Fruit fly (Drosophila melanogaster) whole organism, embryonic: ENCODE data around the gene peng.

Experiments used
- Blimp-1 ChIP-seq: fragments of 200-800 bp; sonication (Bioruptor generic); optimal IDR thresholded peaks from 3 replicates; lab custom pipeline; 2018; ENCODE audit warnings: missing biosample characterization, missing genetic modification characterization, mild to moderate bottlenecking, moderate library complexity, missing genetic modification reagents
- C15 ChIP-seq: fragments of 200-800 bp; sonication (Bioruptor generic); IDR thresholded peaks from 3 replicates; pipeline ENCODE4 v1.3.6; 2022; ENCODE audit warnings: missing biosample characterization, missing genetic modification characterization
- CG10274 ChIP-seq: fragments of 200-800 bp; sonication (Bioruptor generic); optimal IDR thresholded peaks from 3 replicates; lab custom pipeline; 2017; ENCODE audit warnings: missing biosample characterization, mild to moderate bottlenecking, missing genetic modification characterization
- CG12104 ChIP-seq: fragments of 200-800 bp; sonication (Bioruptor generic); optimal IDR thresholded peaks from 3 replicates; lab custom pipeline; 2016; ENCODE audit warnings: missing biosample characterization, missing genetic modification characterization
- CG12236 ChIP-seq: fragments of 200-800 bp; sonication (Bioruptor generic); optimal IDR thresholded peaks from 2 replicates; lab custom pipeline; 2016; ENCODE audit warnings: missing biosample characterization, missing genetic modification characterization
- CG13296 ChIP-seq: fragments of 200-800 bp; sonication (Bioruptor generic); optimal IDR thresholded peaks from 3 replicates; lab custom pipeline; 2018; ENCODE audit warnings: missing biosample characterization, mild to moderate bottlenecking, missing genetic modification characterization
- CG13624 ChIP-seq: fragments of 200-800 bp; sonication (Bioruptor generic); optimal IDR thresholded peaks from 2 replicates; lab custom pipeline; 2016; ENCODE audit warnings: missing biosample characterization, missing genetic modification characterization
- CG15073 ChIP-seq: fragments of 200-800 bp; sonication (Bioruptor generic); optimal IDR thresholded peaks from 2 replicates; lab custom pipeline; 2016; ENCODE audit warnings: missing biosample characterization, missing genetic modification characterization
- CG17359 ChIP-seq: fragments of 200-800 bp; sonication (Bioruptor generic); optimal IDR thresholded peaks from 3 replicates; lab custom pipeline; 2018; ENCODE audit warnings: missing biosample characterization, mild to moderate bottlenecking, missing genetic modification characterization, moderate library complexity
- CG18764 ChIP-seq: fragments of 200-800 bp; sonication (Bioruptor generic); optimal IDR thresholded peaks from 3 replicates; lab custom pipeline; 2016; ENCODE audit warnings: missing biosample characterization, missing genetic modification characterization
- CG2199 ChIP-seq: fragments of 200-800 bp; sonication (Bioruptor generic); IDR thresholded peaks from 3 replicates; pipeline ENCODE4 v1.3.6; 2022; ENCODE audit warnings: missing biosample characterization, missing genetic modification characterization
- CG2202 ChIP-seq: fragments of 200-800 bp; sonication (Bioruptor generic); optimal IDR thresholded peaks from 2 replicates; lab custom pipeline; 2018; ENCODE audit warnings: missing biosample characterization, mild to moderate bottlenecking, missing genetic modification characterization
- CG3065 ChIP-seq: fragments of 200-800 bp; sonication (Bioruptor generic); optimal IDR thresholded peaks from 2 replicates; lab custom pipeline; 2016; ENCODE audit warnings: missing biosample characterization, missing genetic modification characterization
- CG33557 ChIP-seq: fragments of 200-800 bp; sonication (Bioruptor generic); optimal IDR thresholded peaks from 2 replicates; lab custom pipeline; 2019; ENCODE audit warnings: missing biosample characterization, mild to moderate bottlenecking, missing genetic modification characterization, moderate library complexity
- CG3838 ChIP-seq: fragments of 200-800 bp; sonication (Bioruptor generic); optimal IDR thresholded peaks from 3 replicates; lab custom pipeline; 2016; ENCODE audit warnings: missing biosample characterization, missing genetic modification characterization
- CG43689 ChIP-seq: fragments of 200-800 bp; sonication (Bioruptor generic); IDR thresholded peaks from 2 replicates; pipeline ENCODE4 v1.3.6; 2022; ENCODE audit warnings: missing biosample characterization, missing genetic modification characterization
- CG4404 ChIP-seq: fragments of 200-800 bp; sonication (Bioruptor generic); IDR thresholded peaks from 2 replicates; pipeline ENCODE4 v1.3.6; 2022; ENCODE audit warnings: missing biosample characterization, missing genetic modification characterization
- CG7963 ChIP-seq: fragments of 200-800 bp; sonication (Bioruptor generic); IDR thresholded peaks from 3 replicates; pipeline ENCODE4 v1.3.6; 2022; ENCODE audit warnings: missing biosample characterization, missing genetic modification characterization; ENCODE audit not compliant: partially characterized antibody
- CoRest ChIP-seq: fragments of 200-800 bp; sonication (Bioruptor generic); optimal IDR thresholded peaks from 3 replicates; lab custom pipeline; 2018; ENCODE audit warnings: missing biosample characterization, mild to moderate bottlenecking, missing genetic modification characterization, moderate library complexity
- Fer2 ChIP-seq: fragments of 200-800 bp; sonication (Bioruptor generic); optimal IDR thresholded peaks from 2 replicates; lab custom pipeline; 2018; ENCODE audit warnings: missing biosample characterization, mild to moderate bottlenecking, missing genetic modification characterization, moderate library complexity
- GATAe ChIP-seq: fragments of 200-800 bp; sonication (Bioruptor generic); conservative IDR thresholded peaks from 2 replicates; pipeline ENCODE4 v1.3.6; 2022; ENCODE audit warnings: missing biosample characterization, missing genetic modification characterization
- HHEX ChIP-seq: fragments of 200-800 bp; sonication (Bioruptor generic); optimal IDR thresholded peaks from 3 replicates; lab custom pipeline; 2017; ENCODE audit warnings: missing biosample characterization, mild to moderate bottlenecking, missing genetic modification characterization, missing genetic modification reagents
- HmgZ ChIP-seq: fragments of 200-800 bp; sonication (Bioruptor generic); optimal IDR thresholded peaks from 2 replicates; lab custom pipeline; 2018; ENCODE audit warnings: missing biosample characterization, mild to moderate bottlenecking, missing genetic modification characterization
- Hr39 ChIP-seq: fragments of >200 bp; optimal IDR thresholded peaks from 2 replicates; lab custom pipeline; 2017
- MESR4 ChIP-seq: fragments of 200-800 bp; sonication (Bioruptor generic); optimal IDR thresholded peaks from 2 replicates; lab custom pipeline; 2018; ENCODE audit warnings: missing biosample characterization, mild to moderate bottlenecking, missing genetic modification characterization, moderate library complexity
- Oaz ChIP-seq: fragments of 200-800 bp; sonication (Bioruptor generic); IDR thresholded peaks from 2 replicates; pipeline ENCODE4 v1.3.6; 2022; ENCODE audit warnings: missing biosample characterization, missing genetic modification characterization
- Opbp ChIP-seq: fragments of 200-800 bp; sonication (Bioruptor generic); IDR thresholded peaks from 3 replicates; pipeline ENCODE4 v1.3.6; 2022; ENCODE audit warnings: missing biosample characterization, missing genetic modification characterization; ENCODE audit not compliant: partially characterized antibody
- Poxn ChIP-seq: fragments of 200-800 bp; sonication (Bioruptor generic); IDR thresholded peaks from 2 replicates; pipeline ENCODE4 v1.3.6; 2022; ENCODE audit warnings: missing biosample characterization, missing genetic modification characterization
- Side ChIP-seq: fragments of 200-800 bp; sonication (Bioruptor generic); optimal IDR thresholded peaks from 2 replicates; lab custom pipeline; 2016; ENCODE audit warnings: missing biosample characterization, missing genetic modification characterization
- Sry-β ChIP-seq: fragments of 200-800 bp; sonication (Bioruptor generic); optimal IDR thresholded peaks from 2 replicates; lab custom pipeline; 2018; ENCODE audit warnings: missing biosample characterization, mild to moderate bottlenecking, missing genetic modification characterization, moderate library complexity
- Trl ChIP-seq, 3 experiments: fragments of >200 bp in 2 of 3; fragments of 200-800 bp in 1 of 3; sonication (Bioruptor generic) in 1 of 3; optimal IDR thresholded peaks; 2 replicates in 1 of 3; 3 replicates in 2 of 3; lab custom pipeline; 2016 to 2017; ENCODE audit warnings: missing biosample characterization in 1 of 3, missing genetic modification characterization in 1 of 3
- chinmo ChIP-seq: fragments of 200-800 bp; sonication (Bioruptor generic); IDR thresholded peaks from 4 replicates; pipeline ENCODE4 v1.3.6; 2022; ENCODE audit warnings: missing biosample characterization, missing genetic modification characterization; ENCODE audit not compliant: partially characterized antibody
- ci ChIP-seq: fragments of 200-800 bp; sonication (Bioruptor generic); IDR thresholded peaks from 3 replicates; pipeline ENCODE4 v1.3.6; 2022; ENCODE audit warnings: missing biosample characterization, missing genetic modification characterization
- cwo ChIP-seq: fragments of 200-800 bp; sonication (Bioruptor generic); optimal IDR thresholded peaks from 3 replicates; lab custom pipeline; 2017; ENCODE audit warnings: missing biosample characterization, missing genetic modification characterization, mild to moderate bottlenecking, moderate library complexity, missing genetic modification reagents
- dm ChIP-seq: fragments of 200-800 bp; sonication (Bioruptor generic); optimal IDR thresholded peaks from 3 replicates; lab custom pipeline; 2016; ENCODE audit warnings: missing biosample characterization, missing genetic modification characterization
- en ChIP-seq: fragments of 200-800 bp; sonication (Bioruptor generic); optimal IDR thresholded peaks from 2 replicates; lab custom pipeline; 2016; ENCODE audit warnings: missing biosample characterization, missing genetic modification characterization
- exex ChIP-seq: fragments of 200-800 bp; sonication (Bioruptor generic); optimal IDR thresholded peaks from 4 replicates; lab custom pipeline; 2018; ENCODE audit warnings: missing biosample characterization, mild to moderate bottlenecking, missing genetic modification characterization, moderate library complexity
- kni ChIP-seq: fragments of 200-800 bp; sonication (Bioruptor generic); optimal IDR thresholded peaks from 3 replicates; lab custom pipeline; 2017; ENCODE audit warnings: mild to moderate bottlenecking, missing biosample characterization, missing genetic modification reagents, missing genetic modification characterization
- knrl ChIP-seq: fragments of 200-800 bp; sonication (Bioruptor generic); IDR thresholded peaks from 3 replicates; pipeline ENCODE4 v1.3.6; 2022; ENCODE audit warnings: missing biosample characterization, missing genetic modification characterization; ENCODE audit not compliant: partially characterized antibody
- nmo ChIP-seq: fragments of 200-800 bp; sonication (Bioruptor generic); optimal IDR thresholded peaks from 2 replicates; lab custom pipeline; 2018; ENCODE audit warnings: missing biosample characterization, mild to moderate bottlenecking, missing genetic modification characterization, moderate library complexity
- onecut ChIP-seq: fragments of 200-800 bp; sonication (Bioruptor generic); IDR thresholded peaks from 2 replicates; pipeline ENCODE4 v1.3.6; 2022; ENCODE audit warnings: missing biosample characterization, missing genetic modification characterization
- otp ChIP-seq: fragments of 200-800 bp; sonication (Bioruptor generic); IDR thresholded peaks from 3 replicates; pipeline ENCODE4, ENCODE4 v1.3.6; 2022; ENCODE audit warnings: missing biosample characterization, missing genetic modification characterization
- phol ChIP-seq: fragments of 200-800 bp; sonication (Bioruptor generic); optimal IDR thresholded peaks from 3 replicates; lab custom pipeline; 2018; ENCODE audit warnings: missing biosample characterization, mild to moderate bottlenecking, missing genetic modification characterization, moderate library complexity
- sc ChIP-seq, 3 experiments: fragments of >200 bp in 2 of 3; fragments of 200-800 bp in 1 of 3; sonication (Bioruptor generic) in 1 of 3; optimal IDR thresholded peaks; 2 replicates in 2 of 3; 3 replicates in 1 of 3; lab custom pipeline; 2017; ENCODE audit warnings: mild to moderate bottlenecking in 1 of 3, missing biosample characterization in 1 of 3, missing genetic modification characterization in 1 of 3, missing genetic modification reagents in 1 of 3
- sr ChIP-seq: fragments of 200-800 bp; sonication (Bioruptor generic); IDR thresholded peaks from 3 replicates; pipeline ENCODE4 v1.3.6; 2022; ENCODE audit warnings: missing biosample characterization, missing genetic modification characterization
- sug ChIP-seq: fragments of 200-800 bp; optimal IDR thresholded peaks from 2 replicates; lab custom pipeline; 2019; ENCODE audit warnings: missing biosample characterization, mild to moderate bottlenecking, missing genetic modification characterization, moderate library complexity
- tgo ChIP-seq: fragments of 200-800 bp; sonication (Bioruptor generic); IDR thresholded peaks from 3 replicates; pipeline ENCODE4 v1.3.6; 2022; ENCODE audit warnings: missing biosample characterization, missing genetic modification characterization
- trem ChIP-seq: fragments of 200-800 bp; optimal IDR thresholded peaks from 3 replicates; lab custom pipeline; 2019; ENCODE audit warnings: missing biosample characterization, mild to moderate bottlenecking, missing genetic modification characterization, moderate library complexity
- vvl ChIP-seq: fragments of 200-800 bp; sonication (Bioruptor generic); IDR thresholded peaks from 2 replicates; pipeline ENCODE4 v1.3.6; 2022; ENCODE audit warnings: missing biosample characterization, missing genetic modification characterization
- wdn ChIP-seq: fragments of 200-800 bp; sonication (Bioruptor generic); IDR thresholded peaks from 2 replicates; pipeline ENCODE4 v1.3.6; 2022; ENCODE audit warnings: missing biosample characterization, missing genetic modification characterization

The peng gene

DNA sequence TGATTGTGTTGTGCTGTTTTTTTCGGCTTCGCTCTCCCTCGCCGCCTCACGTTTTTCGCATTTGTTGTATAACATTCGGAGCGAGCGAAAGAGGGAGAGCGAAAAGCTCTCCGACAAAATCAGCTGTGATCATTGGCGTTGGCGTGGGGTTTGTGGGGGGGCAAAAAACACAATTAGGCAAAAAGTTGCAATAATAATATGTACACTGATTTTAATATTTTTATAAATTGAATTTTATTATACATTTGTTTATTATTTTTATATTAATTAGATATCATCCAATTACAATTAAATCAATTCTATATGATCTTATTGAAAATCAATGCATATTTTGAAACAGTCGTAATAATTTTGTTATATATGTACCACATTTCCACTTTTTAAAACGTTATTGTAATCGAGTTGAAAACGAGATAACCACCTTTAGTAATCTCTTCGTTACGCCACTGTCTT lies 26.0 kb upstream of the peng start (continued):
- TF ChIP-seq CG12236, result no peak
- TF ChIP-seq trem (tag; lab: Kevin White, UChicago), result no peak
- peak; percentile 30 for TF ChIP-seq sug
- TF ChIP-seq GATAe (GFP tag; lab: Robert Waterston, UW), result no peak
- no peak for TF ChIP-seq Side (GFP tag; lab: Kevin White, UChicago)
- peak; percentile 41 for TF ChIP-seq CG17359 (tag; lab: Kevin White, UChicago)
- peak; percentile 46; the same call in 1 of the 2 replicates for TF ChIP-seq vvl (GFP tag; lab: Robert Waterston, UW)
- peak; percentile 35; the same call in 1 of the 3 replicates for TF ChIP-seq tgo (GFP tag; lab: Robert Waterston, UW)
- no peak for TF ChIP-seq sc (optimal IDR thresholded peaks at IDR 0.05; lab: Kevin White, UChicago)
- TF ChIP-seq sc (GFP tag; optimal IDR thresholded peaks at IDR 0.05; lab: Kevin White, UChicago), result no peak
- no peak for TF ChIP-seq sr (GFP tag; lab: Robert Waterston, UW)
- TF ChIP-seq CG12104 (GFP tag; lab: Kevin White, UChicago), result no peak
- TF ChIP-seq dm (GFP tag; lab: Kevin White, UChicago), result no peak
- TF ChIP-seq CG7963, result no peak
- TF ChIP-seq CG2199 (GFP tag; lab: Robert Waterston, UW), result no peak
- TF ChIP-seq Blimp-1, result peak; percentile 36
- TF ChIP-seq CG10274 (GFP tag; lab: Kevin White, UChicago), result no peak
- TF ChIP-seq HHEX (GFP tag; lab: Kevin White, UChicago), result peak; percentile 52
- TF ChIP-seq Fer2, result no peak
- no peak; the same call in 1 of the 2 replicates for TF ChIP-seq onecut (GFP tag; lab: Robert Waterston, UW)
- no peak for TF ChIP-seq wdn (GFP tag; lab: Robert Waterston, UW)
- peak; percentile 39 for TF ChIP-seq CoRest (tag; lab: Kevin White, UChicago)
- peak; percentile 46 for TF ChIP-seq phol (tag; lab: Kevin White, UChicago)
- TF ChIP-seq CG18764 (GFP tag; lab: Kevin White, UChicago), result no peak
- TF ChIP-seq chinmo (GFP tag; lab: Robert Waterston, UW), result no peak
- TF ChIP-seq Sry-β (GFP tag; lab: Kevin White, UChicago), result no peak
- no peak for TF ChIP-seq exex (tag; lab: Kevin White, UChicago)
- TF ChIP-seq otp (GFP tag; lab: Robert Waterston, UW), result no peak
- no peak for TF ChIP-seq ci (GFP tag; lab: Robert Waterston, UW)
- TF ChIP-seq CG3065 (GFP tag; lab: Kevin White, UChicago), result no peak
- no peak for TF ChIP-seq CG15073 (GFP tag; lab: Kevin White, UChicago)
- no peak for TF ChIP-seq kni
- TF ChIP-seq CG13296 (GFP tag; lab: Kevin White, UChicago), result peak; percentile 60
- TF ChIP-seq CG2202 (tag; lab: Kevin White, UChicago), result no peak
- no peak for TF ChIP-seq CG33557
- no peak for TF ChIP-seq MESR4 (GFP tag; lab: Kevin White, UChicago)
- peak; percentile 10 for TF ChIP-seq HmgZ (tag; lab: Kevin White, UChicago)
- no peak for TF ChIP-seq Hr39
- no peak for TF ChIP-seq Poxn (GFP tag; lab: Robert Waterston, UW)
- TF ChIP-seq C15, result no peak
- no peak for TF ChIP-seq CG43689 (GFP tag; lab: Robert Waterston, UW)
- peak; percentile 42 for TF ChIP-seq nmo (GFP tag; lab: Kevin White, UChicago)
- TF ChIP-seq Trl (optimal IDR thresholded peaks at IDR 0.05; lab: Kevin White, UChicago), result peak; percentile 20 to 48
- no peak for TF ChIP-seq Trl (GFP tag; optimal IDR thresholded peaks at IDR 0.05; lab: Kevin White, UChicago)
- TF ChIP-seq knrl (GFP tag; lab: Robert Waterston, UW), result no peak
- no peak for TF ChIP-seq CG4404 (GFP tag; lab: Robert Waterston, UW)
- TF ChIP-seq CG13624 (GFP tag; lab: Kevin White, UChicago), result no peak
- no peak for TF ChIP-seq Opbp (GFP tag; lab: Robert Waterston, UW)
- no peak for TF ChIP-seq CG3838 (GFP tag; lab: Kevin White, UChicago)
- TF ChIP-seq Oaz, result no peak
- peak; percentile 49 for TF ChIP-seq cwo (GFP tag; lab: Kevin White, UChicago)
- TF ChIP-seq en (GFP tag; lab: Kevin White, UChicago), result no peak
